Worm (Caenorhabditis elegans): ENCODE data around the gene Y73F4A.2.

DNA sequence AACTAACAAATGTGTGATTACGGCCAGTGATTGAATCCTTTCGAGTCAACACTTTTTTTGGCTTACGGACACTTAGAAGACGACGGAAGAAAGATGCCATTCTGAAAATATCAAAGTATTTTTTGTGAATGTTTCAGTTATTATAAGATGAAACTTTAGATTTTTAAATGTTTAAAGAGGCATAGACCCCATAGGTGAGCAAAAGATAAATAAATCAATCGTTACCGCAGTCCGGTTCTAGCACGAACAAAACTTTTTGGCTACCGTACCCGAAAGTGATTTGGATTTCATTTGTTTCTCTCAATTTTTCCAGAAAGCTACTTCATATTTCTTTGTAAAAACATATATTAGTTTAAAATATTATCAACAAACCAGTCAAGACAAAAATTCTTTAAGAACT, 6.1 kb downstream of the Y73F4A.2 start, which contains the start of gene C53D6.7:
- no peak for TF ChIP-seq tra-4 (tag; optimal IDR thresholded peaks at IDR 0.05)
- TF ChIP-seq tbx-37 (GFP tag; conservative IDR thresholded peaks at IDR 0.05): no peak
- no peak for TF ChIP-seq ama-1 (optimal IDR thresholded peaks at IDR 0.05)
- TF ChIP-seq ceh-36 (tag; optimal IDR thresholded peaks at IDR 0.05): no peak
- TF ChIP-seq flt-1 (GFP tag; IDR thresholded peaks at IDR 0.05): no peak
- TF ChIP-seq hmg-4 (GFP tag; optimal IDR thresholded peaks at IDR 0.05): no peak
- no peak for TF ChIP-seq F13C5.2 (tag; optimal IDR thresholded peaks at IDR 0.05)
- TF ChIP-seq hnd-1 (tag; optimal IDR thresholded peaks at IDR 0.05): no peak
- TF ChIP-seq aly-1 (tag; optimal IDR thresholded peaks at IDR 0.05): no peak
- no peak for TF ChIP-seq tbx-11 (GFP tag; IDR thresholded peaks at IDR 0.05)
- no peak for TF ChIP-seq hmbx-1 (tag; optimal IDR thresholded peaks at IDR 0.05)
- no peak for TF ChIP-seq B0310.2 (tag; optimal IDR thresholded peaks at IDR 0.05)
- no peak for TF ChIP-seq sea-1 (GFP tag; conservative IDR thresholded peaks at IDR 0.05)

Data from whole organism, early embryonic.